Fruit fly (Drosophila melanogaster) whole organism, pupa: ENCODE data around the gene Pep.

Experiments
- CG10348 ChIP-seq: fragments of 200-800 bp; sonication (Bioruptor generic); IDR thresholded peaks from 2 replicates; pipeline ENCODE4 v1.3.6; 2022; ENCODE audit warnings: missing biosample characterization, missing genetic modification characterization
- CG12605 ChIP-seq: fragments of 200-800 bp; sonication (Bioruptor generic); IDR thresholded peaks from 2 replicates; pipeline ENCODE4 v1.3.6; 2022; ENCODE audit warnings: missing biosample characterization, missing genetic modification characterization
- CG13204 ChIP-seq: fragments of 200-800 bp; sonication (Bioruptor generic); optimal IDR thresholded peaks from 2 replicates; lab custom pipeline; 2018; ENCODE audit warnings: missing biosample characterization, mild to moderate bottlenecking, missing genetic modification characterization, moderate library complexity
- CG14655 ChIP-seq: fragments of 200-800 bp; sonication (Bioruptor generic); optimal IDR thresholded peaks from 3 replicates; lab custom pipeline; 2017; ENCODE audit warnings: mild to moderate bottlenecking, missing biosample characterization, missing genetic modification reagents, missing genetic modification characterization
- CG15710 ChIP-seq: fragments of 200-800 bp; sonication (Bioruptor generic); optimal IDR thresholded peaks from 2 replicates; lab custom pipeline; 2018; ENCODE audit warnings: missing biosample characterization, mild to moderate bottlenecking, missing genetic modification characterization, moderate library complexity
- CG17806 ChIP-seq: fragments of 200-800 bp; sonication (Bioruptor generic); optimal IDR thresholded peaks from 2 replicates; lab custom pipeline; 2018; ENCODE audit warnings: missing biosample characterization, mild to moderate bottlenecking, missing genetic modification characterization, moderate library complexity
- CG32121 ChIP-seq: fragments of 200-800 bp; sonication (Bioruptor generic); IDR thresholded peaks from 2 replicates; pipeline ENCODE4 v1.3.6; 2022; ENCODE audit warnings: missing biosample characterization, missing genetic modification characterization
- CG34367 ChIP-seq: fragments of 200-800 bp; sonication (Bioruptor generic); optimal IDR thresholded peaks from 2 replicates; lab custom pipeline; 2018; ENCODE audit warnings: missing biosample characterization, mild to moderate bottlenecking, missing genetic modification characterization
- CG4496 ChIP-seq: fragments of 200-800 bp; sonication (Bioruptor generic); IDR thresholded peaks from 3 replicates; pipeline ENCODE4 v1.3.6; 2022; ENCODE audit warnings: missing biosample characterization, missing genetic modification characterization
- CG8159 ChIP-seq: fragments of 200-800 bp; sonication (Bioruptor generic); optimal IDR thresholded peaks from 3 replicates; lab custom pipeline; 2018; ENCODE audit warnings: missing biosample characterization, mild to moderate bottlenecking, missing genetic modification characterization, moderate library complexity
- CG8301 ChIP-seq: fragments of 200-800 bp; sonication (Bioruptor generic); optimal IDR thresholded peaks from 2 replicates; lab custom pipeline; 2018; ENCODE audit warnings: missing biosample characterization, mild to moderate bottlenecking, missing genetic modification characterization
- CG9948 ChIP-seq: fragments of 200-800 bp; sonication (Bioruptor generic); optimal IDR thresholded peaks from 2 replicates; lab custom pipeline; 2018; ENCODE audit warnings: missing biosample characterization, mild to moderate bottlenecking, missing genetic modification characterization, moderate library complexity
- D1 ChIP-seq: fragments of 200-800 bp; sonication (Bioruptor generic); optimal IDR thresholded peaks from 2 replicates; lab custom pipeline; 2018; ENCODE audit warnings: missing biosample characterization, mild to moderate bottlenecking, missing genetic modification characterization, moderate library complexity
- EcR ChIP-seq: fragments of 200-800 bp; sonication (Bioruptor generic); optimal IDR thresholded peaks from 3 replicates; lab custom pipeline; 2019; ENCODE audit warnings: missing biosample characterization, missing genetic modification characterization, mild to moderate bottlenecking, moderate library complexity, missing genetic modification reagents
- Ets98B ChIP-seq: fragments of 200-800 bp; sonication (Bioruptor generic); IDR thresholded peaks from 2 replicates; pipeline ENCODE4 v1.3.6; 2022; ENCODE audit warnings: missing biosample characterization, missing genetic modification characterization
- Pif1A ChIP-seq: fragments of 200-800 bp; sonication (Bioruptor generic); optimal IDR thresholded peaks from 3 replicates; lab custom pipeline; 2016; ENCODE audit warnings: missing biosample characterization, missing genetic modification characterization
- Pif1B ChIP-seq: fragments of 200-800 bp; sonication (Bioruptor generic); optimal IDR thresholded peaks from 3 replicates; lab custom pipeline; 2016; ENCODE audit warnings: missing biosample characterization, missing genetic modification characterization
- Snoo ChIP-seq: fragments of 200-800 bp; sonication (Bioruptor generic); optimal IDR thresholded peaks from 3 replicates; lab custom pipeline; 2017; ENCODE audit warnings: missing biosample characterization, mild to moderate bottlenecking, missing genetic modification characterization, inconsistent platforms
- fd96Ca ChIP-seq: fragments of 200-800 bp; sonication (Bioruptor generic); IDR thresholded peaks from 3 replicates; pipeline ENCODE4 v1.3.6; 2022; ENCODE audit warnings: missing biosample characterization, missing genetic modification characterization
- gl ChIP-seq: fragments of 200-800 bp; sonication (Bioruptor generic); optimal IDR thresholded peaks from 2 replicates; lab custom pipeline; 2018; ENCODE audit warnings: missing biosample characterization, mild to moderate bottlenecking, missing genetic modification characterization
- rn ChIP-seq: fragments of 200-800 bp; sonication (Bioruptor generic); IDR thresholded peaks from 2 replicates; pipeline ENCODE4 v1.3.6; 2022; ENCODE audit warnings: missing biosample characterization, missing genetic modification characterization

Pep gene

dm6 chr3L:17610896-17611711 lies 33.7 kb downstream of the Pep start:
- peak; percentile 71 for TF ChIP-seq CG12605 (GFP tag; lab: Robert Waterston, UW)
- TF ChIP-seq CG34367 (tag; lab: Kevin White, UChicago), result peak; percentile 60
- peak; percentile 87 for TF ChIP-seq Pif1A (GFP tag; lab: Kevin White, UChicago)
- peak; percentile 89 for TF ChIP-seq CG9948 (tag; lab: Kevin White, UChicago)
- TF ChIP-seq Ets98B (GFP tag; lab: Robert Waterston, UW), result peak; percentile 53; the same call in 1 of the 2 replicates
- no peak for TF ChIP-seq gl (tag; lab: Kevin White, UChicago)
- TF ChIP-seq CG13204 (GFP tag; lab: Kevin White, UChicago), result no peak
- peak; percentile 57; the same call in 1 of the 2 replicates for TF ChIP-seq CG10348 (GFP tag; lab: Robert Waterston, UW)
- TF ChIP-seq fd96Ca (GFP tag; lab: Robert Waterston, UW), result peak; percentile 87
- peak; percentile 95 for TF ChIP-seq CG8301 (tag; lab: Kevin White, UChicago)
- peak; percentile 99 for TF ChIP-seq CG14655 (GFP tag; lab: Kevin White, UChicago)
- TF ChIP-seq CG8159 (tag; lab: Kevin White, UChicago), result peak; percentile 83
- peak; percentile 73 for TF ChIP-seq CG17806
- TF ChIP-seq Pif1B, result peak; percentile 85
- no peak for TF ChIP-seq EcR (GFP tag; lab: Kevin White, UChicago)
- TF ChIP-seq Snoo, result peak; percentile 96
- TF ChIP-seq CG32121 (GFP tag; lab: Robert Waterston, UW), result peak; percentile 71
- TF ChIP-seq CG15710, result peak; percentile 72
- TF ChIP-seq D1 (tag; lab: Kevin White, UChicago), result peak; percentile 57
- TF ChIP-seq CG4496, result peak; percentile 84
- TF ChIP-seq rn (GFP tag; lab: Robert Waterston, UW), result peak; percentile 85

DNA sequence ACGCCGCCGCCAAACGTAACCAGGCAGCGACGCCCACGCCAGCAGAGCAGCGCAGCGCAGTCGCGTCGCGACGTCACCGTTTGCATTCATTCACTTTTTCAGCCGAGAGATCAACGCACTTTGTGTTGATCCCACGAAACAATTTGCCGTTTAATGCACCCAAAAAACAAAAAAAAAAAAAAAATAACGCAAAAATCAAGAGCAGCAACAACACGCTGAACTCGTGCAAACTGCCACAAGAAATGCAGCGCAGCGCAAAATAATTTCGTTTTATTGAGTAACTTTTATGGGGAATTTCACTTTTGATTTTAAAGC lies 35.8 kb downstream of the Pep start:
- TF ChIP-seq CG9948 (tag; lab: Kevin White, UChicago) (no peak), CG8159 (tag; lab: Kevin White, UChicago) (no peak), Pif1B (no peak), CG14655 (GFP tag; lab: Kevin White, UChicago) (no peak), CG12605 (GFP tag; lab: Robert Waterston, UW) (no peak), Snoo (no peak), Ets98B (GFP tag; lab: Robert Waterston, UW) (no peak), rn (GFP tag; lab: Robert Waterston, UW) (no peak), CG8301 (tag; lab: Kevin White, UChicago) (no peak), EcR (GFP tag; lab: Kevin White, UChicago) (no peak), D1 (tag; lab: Kevin White, UChicago) (no peak), Pif1A (GFP tag; lab: Kevin White, UChicago) (no peak)

DNA sequence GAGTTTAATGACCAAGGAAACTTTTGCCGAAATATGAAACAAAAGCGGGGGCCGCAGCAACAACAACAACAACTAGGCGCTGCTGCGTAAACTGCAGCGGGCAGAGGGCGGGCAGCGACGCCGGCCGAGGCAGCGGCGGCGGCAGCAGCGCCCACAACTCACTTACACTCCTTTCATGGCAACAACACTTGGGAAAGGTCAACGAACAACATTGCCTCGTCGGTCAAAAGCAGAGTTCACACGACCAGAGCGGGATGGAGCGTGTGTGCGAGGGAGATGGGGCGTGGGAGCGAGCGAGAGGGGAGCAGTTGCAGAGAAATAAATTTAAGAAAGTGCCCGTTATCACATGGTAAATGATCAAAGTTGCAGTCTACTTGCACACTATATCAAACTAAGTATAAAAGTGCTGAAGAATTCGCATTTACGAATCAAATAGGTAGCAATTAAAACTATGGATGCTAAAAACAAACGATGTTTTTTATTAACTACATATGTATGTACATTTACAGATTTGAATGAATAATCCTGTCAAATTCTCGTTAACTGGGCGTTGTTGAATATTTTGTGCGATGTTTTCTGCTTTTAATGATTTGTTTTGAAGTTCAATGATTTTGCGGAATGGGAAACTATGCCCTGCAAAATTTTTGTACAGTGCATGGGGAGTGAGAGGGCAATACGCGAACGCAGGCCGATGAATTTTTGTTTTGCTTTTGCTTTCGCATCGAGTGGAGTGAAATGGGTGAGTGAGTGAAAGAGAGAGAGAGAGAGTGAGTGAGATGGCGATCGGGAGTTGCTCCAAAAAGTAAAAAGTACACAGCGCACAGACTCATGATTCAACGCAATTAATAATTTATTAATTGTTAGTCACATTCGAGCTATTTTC lies 36.4 kb downstream of the Pep start:
- TF ChIP-seq CG4496, result peak; percentile 48; the same call in 2 of the 3 replicates
- peak; percentile 25 for TF ChIP-seq Pif1B
- TF ChIP-seq fd96Ca (GFP tag; lab: Robert Waterston, UW), result 0 out of 3 replicates have a peak, but pooled peaks have one; percentile 26
- peak; percentile 22 for TF ChIP-seq CG8159 (tag; lab: Kevin White, UChicago)
- peak; percentile 9 for TF ChIP-seq CG9948 (tag; lab: Kevin White, UChicago)
- TF ChIP-seq EcR (GFP tag; lab: Kevin White, UChicago), result peak; percentile 76
- peak; percentile 82 for TF ChIP-seq CG14655 (GFP tag; lab: Kevin White, UChicago)
- no peak for TF ChIP-seq rn (GFP tag; lab: Robert Waterston, UW)
- TF ChIP-seq CG13204 (GFP tag; lab: Kevin White, UChicago), result no peak
- no peak for TF ChIP-seq CG17806
- peak; percentile 47 for TF ChIP-seq Pif1A (GFP tag; lab: Kevin White, UChicago)
- peak; percentile 72 for TF ChIP-seq Snoo
- TF ChIP-seq CG8301 (tag; lab: Kevin White, UChicago), result peak; percentile 77
- TF ChIP-seq, all 21 proteins: peak for 10

DNA sequence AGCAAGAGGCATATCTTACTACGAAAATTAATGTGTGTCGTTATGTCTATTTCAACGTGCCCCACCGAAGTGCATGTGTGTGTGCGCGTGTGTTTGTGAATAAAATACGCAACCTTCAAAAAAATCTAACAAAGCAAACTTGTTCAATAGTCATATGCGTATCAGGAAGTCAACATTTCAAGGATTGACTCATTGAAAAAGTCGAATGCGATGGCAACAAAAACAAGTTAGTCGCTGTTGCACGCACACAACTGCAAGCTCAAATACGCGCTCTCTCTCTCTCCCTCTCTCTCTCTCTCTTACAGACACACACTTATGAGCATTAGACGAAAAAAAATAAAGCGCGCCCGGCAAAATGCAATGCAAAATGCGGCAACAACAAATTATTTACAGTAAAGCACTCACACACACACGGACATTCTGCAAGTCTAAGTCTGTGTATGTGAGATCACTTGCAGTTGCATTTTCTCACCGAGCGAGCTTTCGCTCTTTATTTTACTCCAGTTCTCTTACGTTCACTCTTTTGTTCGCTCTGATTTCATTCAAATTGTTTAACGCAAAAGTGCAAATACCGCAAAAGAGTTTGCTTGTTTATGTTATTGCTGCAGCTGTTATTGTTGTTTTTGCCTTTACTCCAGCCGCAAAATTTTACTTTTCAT lies 38.1 kb downstream of the Pep start:
- TF ChIP-seq CG4496 (peak; percentile 81), CG12605 (GFP tag; lab: Robert Waterston, UW) (peak; percentile 56), CG8159 (tag; lab: Kevin White, UChicago) (no peak), EcR (GFP tag; lab: Kevin White, UChicago) (peak; percentile 80), CG14655 (GFP tag; lab: Kevin White, UChicago) (peak; percentile 40), CG17806 (no peak), CG34367 (tag; lab: Kevin White, UChicago) (no peak), fd96Ca (GFP tag; lab: Robert Waterston, UW) (peak; percentile 49; the same call in 1 of the 3 replicates), CG13204 (GFP tag; lab: Kevin White, UChicago) (no peak), CG15710 (no peak), D1 (tag; lab: Kevin White, UChicago) (no peak), Pif1B (peak; percentile 17), CG32121 (GFP tag; lab: Robert Waterston, UW) (peak; percentile 61), Ets98B (GFP tag; lab: Robert Waterston, UW) (peak; percentile 52; the same call in 1 of the 2 replicates), Pif1A (GFP tag; lab: Kevin White, UChicago) (peak; percentile 29), Snoo (no peak), CG8301 (tag; lab: Kevin White, UChicago) (peak; percentile 10)
